Fruit fly (Drosophila melanogaster): ENCODE data around the gene Pde11.

Pde11 gene

dm6 chr2L:18482170-18482569 lies 108.0 kb downstream of the Pde11 start:
- TF ChIP-seq Sp1 (GFP tag; optimal IDR thresholded peaks at IDR 0.05) (peak; percentile 29), fru (GFP tag; optimal IDR thresholded peaks at IDR 0.05) (peak; percentile 8), pan (optimal IDR thresholded peaks at IDR 0.05) (no peak), rgr (GFP tag; optimal IDR thresholded peaks at IDR 0.05) (no peak)
